Worm (Caenorhabditis elegans) whole organism, L4 larva: ENCODE results near the gene F25E5.5.

Experiments
- D1046.2 ChIP-seq: fragments of 200-800 bp; sonication (Bioruptor generic); IDR thresholded peaks from 2 replicates; pipeline ENCODE4 v1.3.6; 2022; ENCODE audit warnings: missing genetic modification characterization, missing compliant biosample characterization
- T20F7.1 ChIP-seq: fragments of 200-800 bp; sonication (Bioruptor generic); optimal IDR thresholded peaks from 2 replicates; lab custom pipeline; 2018; ENCODE audit warnings: mild to moderate bottlenecking, missing genetic modification characterization, missing compliant biosample characterization
- Y5F2A.4 ChIP-seq: fragments of 200-800 bp; sonication (Bioruptor generic); optimal IDR thresholded peaks from 2 replicates; lab custom pipeline; 2018; ENCODE audit warnings: mild to moderate bottlenecking, missing genetic modification characterization, missing compliant biosample characterization
- ZK337.2 ChIP-seq: fragments of 200-800 bp; sonication (Bioruptor generic); IDR thresholded peaks from 2 replicates; pipeline ENCODE4 v1.3.6; 2022; ENCODE audit warnings: missing genetic modification reagents, missing genetic modification characterization, missing compliant biosample characterization
- ceh-32 ChIP-seq: sonication (generic microtip); optimal IDR thresholded peaks from 2 replicates; lab custom pipeline; 2016; ENCODE audit warnings: mild to moderate bottlenecking, missing genetic modification characterization, missing compliant biosample characterization; ENCODE audit not compliant: poor library complexity
- cey-2 ChIP-seq: sonication (generic microtip); optimal IDR thresholded peaks from 3 replicates; lab custom pipeline; 2017; ENCODE audit warnings: missing genetic modification characterization, mild to moderate bottlenecking, missing compliant biosample characterization, antibody characterized with exemption, borderline replicate concordance; ENCODE audit not compliant: insufficient read depth
- lsy-2 ChIP-seq, 2 experiments: fragments of 150-350 bp in 1 of 2; sonication (generic microtip) in 1 of 2; optimal IDR thresholded peaks; 2 replicates each; lab custom pipeline; 2014 to 2017; ENCODE audit warnings: missing biosample characterization in 2 of 2, missing genetic modification characterization in 2 of 2
- mdl-1 ChIP-seq, 2 experiments: fragments of 150-350 bp in 1 of 2; sonication (generic microtip) in 1 of 2; optimal IDR thresholded peaks; 2 replicates each; lab custom pipeline; 2014 to 2017; ENCODE audit warnings: missing biosample characterization in 2 of 2, missing genetic modification characterization in 2 of 2
- nhr-10 ChIP-seq: fragments of 150-350 bp; optimal IDR thresholded peaks from 2 replicates; lab custom pipeline; 2014; ENCODE audit warnings: missing biosample characterization, missing genetic modification characterization
- nhr-76 ChIP-seq: fragments of 150-350 bp; optimal IDR thresholded peaks from 2 replicates; lab custom pipeline; 2014; ENCODE audit warnings: missing biosample characterization, missing genetic modification characterization
- pqm-1 ChIP-seq: sonication (generic microtip); optimal IDR thresholded peaks from 2 replicates; lab custom pipeline; 2017; ENCODE audit warnings: missing biosample characterization, missing genetic modification characterization

DNA sequence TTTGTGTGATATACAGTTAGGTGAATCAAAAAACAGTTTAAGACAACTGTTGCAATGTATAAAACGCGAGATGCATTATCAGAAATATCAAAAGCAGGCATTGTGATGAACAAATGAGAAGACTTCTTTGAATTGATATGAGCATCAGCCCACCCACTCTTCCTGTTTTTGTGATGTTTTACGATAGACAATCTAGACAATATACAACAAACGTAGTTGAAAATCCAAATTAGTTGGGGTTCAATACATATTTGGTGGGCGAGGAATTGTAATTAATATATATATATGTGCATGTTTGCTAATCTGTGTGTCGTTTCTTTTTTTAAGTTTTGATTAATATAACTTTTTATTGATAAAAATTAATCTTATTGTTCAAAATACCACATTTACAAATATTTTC, 25.8 kb downstream of the F25E5.5 start, which contains the start of gene str-28:
- no peak for TF ChIP-seq pqm-1 (tag; lab: Kevin White, UChicago)
- TF ChIP-seq T20F7.1 (GFP tag; lab: Kevin White, UChicago) = no peak
- TF ChIP-seq ZK337.2 (GFP tag; lab: Robert Waterston, UW) = no peak
- TF ChIP-seq nhr-10 = no peak
- no peak for TF ChIP-seq Y5F2A.4 (GFP tag; lab: Kevin White, UChicago)
- no peak for TF ChIP-seq cey-2 (tag; lab: Kevin White, UChicago)
- no peak for TF ChIP-seq D1046.2 (GFP tag; lab: Robert Waterston, UW)
- no peak for TF ChIP-seq lsy-2 (tag; optimal IDR thresholded peaks at IDR 0.05; lab: Kevin White, UChicago)
- TF ChIP-seq mdl-1 (tag; optimal IDR thresholded peaks at IDR 0.05; lab: Kevin White, UChicago) = no peak
- no peak for TF ChIP-seq nhr-76 (tag; lab: Kevin White, UChicago)
- no peak for TF ChIP-seq ceh-32 (tag; lab: Kevin White, UChicago)
